Fruit fly (Drosophila melanogaster) whole organism, embryonic: ENCODE measurements around the gene PH4alphaNE2.
A peak's percentile ranks its signal among the peaks of the same experiment; 100 is the strongest.

Experiments used
- B-H1 ChIP-seq: fragments of 200-800 bp; sonication (Bioruptor generic); IDR thresholded peaks from 3 replicates; pipeline ENCODE4 v1.3.6; 2022; ENCODE audit warnings: missing biosample characterization, missing genetic modification characterization
- CG11093 ChIP-seq: fragments of 200-800 bp; sonication (Bioruptor generic); IDR thresholded peaks from 3 replicates; pipeline ENCODE4 v1.3.6; 2022; ENCODE audit warnings: missing biosample characterization, missing genetic modification characterization
- CG11504 ChIP-seq: fragments of 200-800 bp; sonication (Bioruptor generic); optimal IDR thresholded peaks from 3 replicates; lab custom pipeline; 2019; ENCODE audit warnings: missing biosample characterization, mild to moderate bottlenecking, missing genetic modification characterization, moderate library complexity
- CG11695 ChIP-seq: fragments of 200-800 bp; sonication (Bioruptor generic); IDR thresholded peaks from 3 replicates; pipeline ENCODE4 v1.3.6; 2022; ENCODE audit warnings: missing biosample characterization, missing genetic modification characterization
- CG11696 ChIP-seq: fragments of 200-800 bp; sonication (Bioruptor generic); IDR thresholded peaks from 2 replicates; pipeline ENCODE4 v1.3.6; 2022; ENCODE audit warnings: missing biosample characterization, missing genetic modification characterization
- CG12236 ChIP-seq: fragments of 200-800 bp; sonication (Bioruptor generic); optimal IDR thresholded peaks from 2 replicates; lab custom pipeline; 2016; ENCODE audit warnings: missing biosample characterization, missing genetic modification characterization
- CG13287 ChIP-seq: fragments of 200-800 bp; sonication (Bioruptor generic); IDR thresholded peaks from 2 replicates; pipeline ENCODE4 v1.3.6; 2022; ENCODE audit warnings: missing biosample characterization, missing genetic modification characterization; ENCODE audit not compliant: partially characterized antibody
- CG14441 ChIP-seq: fragments of 200-800 bp; sonication (Bioruptor generic); IDR thresholded peaks from 2 replicates; pipeline ENCODE4 v1.3.6; 2022; ENCODE audit warnings: missing biosample characterization, missing genetic modification characterization
- CG15601 ChIP-seq: fragments of 200-800 bp; sonication (Bioruptor generic); optimal IDR thresholded peaks from 3 replicates; lab custom pipeline; 2019; ENCODE audit warnings: missing biosample characterization, mild to moderate bottlenecking, missing genetic modification characterization, moderate library complexity
- CG16815 ChIP-seq: fragments of 200-800 bp; sonication (Bioruptor generic); optimal IDR thresholded peaks from 3 replicates; lab custom pipeline; 2017; ENCODE audit warnings: missing biosample characterization, mild to moderate bottlenecking, missing genetic modification characterization
- CG17359 ChIP-seq: fragments of 200-800 bp; sonication (Bioruptor generic); optimal IDR thresholded peaks from 3 replicates; lab custom pipeline; 2018; ENCODE audit warnings: missing biosample characterization, mild to moderate bottlenecking, missing genetic modification characterization, moderate library complexity
- CG17829 ChIP-seq: fragments of 200-800 bp; optimal IDR thresholded peaks from 2 replicates; lab custom pipeline; 2019; ENCODE audit warnings: missing biosample characterization, mild to moderate bottlenecking, missing genetic modification characterization, moderate library complexity
- CG1792 ChIP-seq: fragments of 200-800 bp; sonication (Bioruptor generic); optimal IDR thresholded peaks from 2 replicates; lab custom pipeline; 2016; ENCODE audit warnings: missing biosample characterization, missing genetic modification characterization
- CG2129 ChIP-seq: fragments of 200-800 bp; sonication (Bioruptor generic); IDR thresholded peaks from 2 replicates; pipeline ENCODE4 v1.3.6; 2022; ENCODE audit warnings: missing biosample characterization, missing genetic modification characterization; ENCODE audit not compliant: partially characterized antibody
- CG2202 ChIP-seq: fragments of 200-800 bp; sonication (Bioruptor generic); optimal IDR thresholded peaks from 2 replicates; lab custom pipeline; 2018; ENCODE audit warnings: missing biosample characterization, mild to moderate bottlenecking, missing genetic modification characterization
- CG32772 ChIP-seq: fragments of 200-800 bp; sonication (Bioruptor generic); IDR thresholded peaks from 2 replicates; pipeline ENCODE4 v1.3.6; 2022; ENCODE audit warnings: missing biosample characterization, missing genetic modification characterization
- CG34224 ChIP-seq: fragments of 200-800 bp; sonication (Bioruptor generic); IDR thresholded peaks from 3 replicates; pipeline ENCODE4 v1.3.6; 2022; ENCODE audit warnings: missing biosample characterization, missing genetic modification characterization; ENCODE audit not compliant: partially characterized antibody
- CG4404 ChIP-seq: fragments of 200-800 bp; sonication (Bioruptor generic); IDR thresholded peaks from 2 replicates; pipeline ENCODE4 v1.3.6; 2022; ENCODE audit warnings: missing biosample characterization, missing genetic modification characterization
- CG4707 ChIP-seq: fragments of 200-800 bp; sonication (Bioruptor generic); optimal IDR thresholded peaks from 2 replicates; lab custom pipeline; 2018; ENCODE audit warnings: missing biosample characterization, mild to moderate bottlenecking, missing genetic modification characterization, moderate library complexity
- CG6689 ChIP-seq: fragments of 200-800 bp; sonication (Bioruptor generic); IDR thresholded peaks from 2 replicates; pipeline ENCODE4 v1.3.6; 2022; ENCODE audit warnings: missing biosample characterization, missing genetic modification characterization
- CG6854 ChIP-seq: fragments of 200-800 bp; sonication (Bioruptor generic); optimal IDR thresholded peaks from 3 replicates; lab custom pipeline; 2017; ENCODE audit warnings: missing biosample characterization, mild to moderate bottlenecking, missing genetic modification characterization
- CrebB ChIP-seq: fragments of 200-800 bp; sonication (Bioruptor generic); optimal IDR thresholded peaks from 3 replicates; lab custom pipeline; 2018; ENCODE audit warnings: missing biosample characterization, mild to moderate bottlenecking, missing genetic modification characterization
- D ChIP-seq, 2 experiments: fragments of 200-800 bp in 1 of 2; fragments of >200 bp in 1 of 2; sonication (Bioruptor generic) in 1 of 2; optimal IDR thresholded peaks; 2 replicates in 1 of 2; 3 replicates in 1 of 2; lab custom pipeline; 2017; ENCODE audit warnings: mild to moderate bottlenecking in 1 of 2, missing biosample characterization in 1 of 2, missing genetic modification characterization in 1 of 2, missing genetic modification reagents in 1 of 2
- Dbx ChIP-seq: fragments of 200-800 bp; sonication (Bioruptor generic); IDR thresholded peaks from 3 replicates; pipeline ENCODE4 v1.3.6; 2022; ENCODE audit warnings: missing biosample characterization, missing genetic modification characterization
- Eip74EF ChIP-seq, 2 experiments: fragments of 200-800 bp in 1 of 2; fragments of >200 bp in 1 of 2; sonication (Bioruptor generic) in 1 of 2; optimal IDR thresholded peaks; 2 replicates each; lab custom pipeline; 2017 to 2019; ENCODE audit warnings: missing biosample characterization in 2 of 2, missing genetic modification characterization in 2 of 2, mild to moderate bottlenecking in 1 of 2, moderate library complexity in 1 of 2
- HHEX ChIP-seq: fragments of 200-800 bp; sonication (Bioruptor generic); optimal IDR thresholded peaks from 3 replicates; lab custom pipeline; 2017; ENCODE audit warnings: missing biosample characterization, mild to moderate bottlenecking, missing genetic modification characterization, missing genetic modification reagents
- Jarid2 ChIP-seq: fragments of 200-800 bp; sonication (Bioruptor generic); optimal IDR thresholded peaks from 3 replicates; lab custom pipeline; 2017; ENCODE audit warnings: mild to moderate bottlenecking, missing biosample characterization, missing genetic modification reagents, missing genetic modification characterization
- Lpt ChIP-seq: fragments of >200 bp; optimal IDR thresholded peaks from 2 replicates; lab custom pipeline; 2018; ENCODE audit warnings: missing biosample characterization, missing genetic modification characterization
- Mes4 ChIP-seq: fragments of 200-800 bp; sonication (Bioruptor generic); optimal IDR thresholded peaks from 2 replicates; lab custom pipeline; 2016; ENCODE audit warnings: missing biosample characterization, missing genetic modification characterization
- Nf-YA ChIP-seq: fragments of 200-800 bp; sonication (Bioruptor generic); IDR thresholded peaks from 2 replicates; pipeline ENCODE4 v1.3.6; 2022; ENCODE audit warnings: missing biosample characterization, missing genetic modification characterization
- Sox100B ChIP-seq: fragments of 200-800 bp; sonication (Bioruptor generic); optimal IDR thresholded peaks from 3 replicates; lab custom pipeline; 2018; ENCODE audit warnings: missing biosample characterization, mild to moderate bottlenecking, missing genetic modification characterization
- Spps ChIP-seq: fragments of 200-800 bp; sonication (Bioruptor generic); optimal IDR thresholded peaks from 2 replicates; lab custom pipeline; 2018; ENCODE audit warnings: missing biosample characterization, mild to moderate bottlenecking, missing genetic modification characterization
- Stat92E ChIP-seq, 3 experiments: fragments of >200 bp in 2 of 3; fragments of 200-800 bp in 1 of 3; sonication (Bioruptor generic) in 1 of 3; optimal IDR thresholded peaks; 2 replicates each; lab custom pipeline; 2017 to 2019; ENCODE audit warnings: missing biosample characterization in 3 of 3, missing genetic modification characterization in 3 of 3, mild to moderate bottlenecking in 1 of 3, moderate library complexity in 1 of 3
- bab2 ChIP-seq: fragments of 200-800 bp; sonication (Bioruptor generic); optimal IDR thresholded peaks from 2 replicates; lab custom pipeline; 2016; ENCODE audit warnings: missing biosample characterization, missing genetic modification characterization
- bsh ChIP-seq, 2 experiments: fragments of 200-800 bp; sonication (Bioruptor generic); optimal IDR thresholded peaks; 2 replicates each; lab custom pipeline; 2017 to 2018; ENCODE audit warnings: mild to moderate bottlenecking in 2 of 2, missing biosample characterization in 2 of 2, missing genetic modification characterization in 2 of 2, moderate library complexity in 1 of 2
- dimm ChIP-seq: fragments of 200-800 bp; sonication (Bioruptor generic); IDR thresholded peaks from 2 replicates; pipeline ENCODE4 v1.3.6; 2022; ENCODE audit warnings: missing biosample characterization, missing genetic modification characterization
- gem ChIP-seq: fragments of 200-800 bp; sonication (Bioruptor generic); optimal IDR thresholded peaks from 2 replicates; lab custom pipeline; 2019; ENCODE audit warnings: missing biosample characterization, mild to moderate bottlenecking, missing genetic modification characterization, moderate library complexity
- gsb-n ChIP-seq: fragments of 200-800 bp; sonication (Bioruptor generic); optimal IDR thresholded peaks from 3 replicates; lab custom pipeline; 2018; ENCODE audit warnings: missing biosample characterization, mild to moderate bottlenecking, missing genetic modification characterization
- hbn ChIP-seq: fragments of 200-800 bp; sonication (Bioruptor generic); IDR thresholded peaks from 2 replicates; pipeline ENCODE4 v1.3.6; 2022; ENCODE audit warnings: missing biosample characterization, missing genetic modification characterization; ENCODE audit not compliant: partially characterized antibody
- klu ChIP-seq: fragments of 200-800 bp; sonication (Bioruptor generic); IDR thresholded peaks from 2 replicates; pipeline ENCODE4 v1.3.6; 2022; ENCODE audit warnings: missing biosample characterization, missing genetic modification characterization
- nmo ChIP-seq: fragments of 200-800 bp; sonication (Bioruptor generic); optimal IDR thresholded peaks from 2 replicates; lab custom pipeline; 2018; ENCODE audit warnings: missing biosample characterization, mild to moderate bottlenecking, missing genetic modification characterization, moderate library complexity
- pan ChIP-seq, 4 experiments: fragments of >200 bp in 3 of 4; fragments of 200-800 bp in 1 of 4; sonication (Bioruptor generic) in 1 of 4; optimal IDR thresholded peaks in 3 of 4; IDR thresholded peaks in 1 of 4; 2 replicates each; pipeline versions ENCODE4 v1.3.6 to Lab custom; 2017 to 2022; ENCODE audit warnings: missing biosample characterization in 2 of 4, missing genetic modification characterization in 2 of 4, mixed read lengths in 1 of 4
- row ChIP-seq: fragments of 200-800 bp; sonication (Bioruptor generic); IDR thresholded peaks from 3 replicates; pipeline ENCODE4 v1.3.6; 2022; ENCODE audit warnings: missing biosample characterization, missing genetic modification characterization
- sima ChIP-seq: fragments of 200-800 bp; sonication (Bioruptor generic); optimal IDR thresholded peaks from 2 replicates; lab custom pipeline; 2016; ENCODE audit warnings: missing biosample characterization, missing genetic modification characterization
- slbo ChIP-seq: fragments of 200-800 bp; sonication (Bioruptor generic); IDR thresholded peaks from 2 replicates; pipeline ENCODE4 v1.3.6; 2022; ENCODE audit warnings: missing biosample characterization, missing genetic modification characterization

Gene PH4alphaNE2

DNA sequence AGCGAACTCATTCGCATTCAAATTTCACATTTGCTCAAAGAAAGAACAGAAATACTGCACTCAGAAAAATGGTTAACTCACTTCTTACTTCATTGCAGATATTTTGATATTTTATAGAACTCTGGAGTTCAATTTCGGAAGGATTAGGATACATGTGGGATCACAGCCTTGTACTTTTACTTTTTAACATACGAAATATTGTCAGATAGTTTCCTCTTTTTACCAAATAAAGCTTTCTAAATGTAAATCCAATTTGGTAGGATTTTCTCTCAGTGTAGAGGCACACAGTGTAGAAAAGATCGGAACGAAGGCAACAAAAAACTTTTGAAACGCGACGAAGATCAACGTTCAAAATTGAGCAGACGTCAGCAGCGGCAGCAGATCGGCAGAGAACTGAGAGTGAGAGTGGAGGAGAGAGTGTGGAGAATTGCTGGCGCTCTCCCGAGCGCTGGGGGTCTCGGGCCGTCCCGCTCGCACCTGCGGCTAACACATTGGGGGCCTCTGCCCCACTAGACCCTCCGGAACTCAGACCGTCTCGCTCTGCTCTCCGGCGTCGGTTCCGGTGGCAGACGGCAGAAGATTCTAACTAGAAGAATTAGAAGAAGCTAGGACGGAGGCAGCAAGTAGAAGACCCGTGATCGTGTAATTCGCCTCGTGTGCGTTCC, 20.1 kb upstream of the PH4alphaNE2 start, which contains the start of gene tmod (continued):
- TF ChIP-seq gsb-n (tag; lab: Kevin White, UChicago) (peak; percentile 45), CG11093 (GFP tag; lab: Robert Waterston, UW) (no peak), slbo (GFP tag; lab: Robert Waterston, UW) (no peak), Spps (tag; lab: Kevin White, UChicago) (peak; percentile 35)
- TF ChIP-seq, all 482 proteins: peak for 210

dm6 chr3R:30531129-30531708, 19.2 kb upstream of the PH4alphaNE2 start:
- TF ChIP-seq Dbx (GFP tag; lab: Robert Waterston, UW) (no peak), CG15601 (no peak), CG2129 (no peak), Lpt (GFP tag; lab: Kevin White, UChicago) (no peak), klu (GFP tag; lab: Robert Waterston, UW) (no peak), Nf-YA (GFP tag; lab: Robert Waterston, UW) (no peak), CG14441 (GFP tag; lab: Robert Waterston, UW) (0 out of 2 replicates have a peak, but pooled peaks have one; percentile 10), CG11695 (GFP tag; lab: Robert Waterston, UW) (0 out of 3 replicates have a peak, but pooled peaks have one; percentile 12), CG16815 (GFP tag; lab: Kevin White, UChicago) (no peak), CG4404 (no peak), Eip74EF (GFP tag; optimal IDR thresholded peaks at IDR 0.05; lab: Kevin White, UChicago) (no peak), CG17829 (tag; lab: Kevin White, UChicago) (peak; percentile 15), Sox100B (peak; percentile 20), hbn (no peak), CrebB (no peak), dimm (GFP tag; lab: Robert Waterston, UW) (no peak), CG6689 (GFP tag; lab: Robert Waterston, UW) (0 out of 2 replicates have a peak, but pooled peaks have one; percentile 14), CG4707 (GFP tag; lab: Kevin White, UChicago) (no peak), Jarid2 (no peak), pan (optimal IDR thresholded peaks at IDR 0.05; lab: Kevin White, UChicago) (no peak), pan (GFP tag; optimal IDR thresholded peaks at IDR 0.05 in 1 of 2, IDR thresholded peaks at IDR 0.05 in 1 of 2) (no peak), sima (GFP tag; lab: Kevin White, UChicago) (no peak), nmo (peak; percentile 32), Stat92E (GFP tag; optimal IDR thresholded peaks at IDR 0.05; lab: Kevin White, UChicago) (no peak), CG6854 (GFP tag; lab: Kevin White, UChicago) (no peak), D (optimal IDR thresholded peaks at IDR 0.05; lab: Kevin White, UChicago) (no peak), D (GFP tag; optimal IDR thresholded peaks at IDR 0.05; lab: Kevin White, UChicago) (peak; percentile 9), gem (tag; lab: Kevin White, UChicago) (peak; percentile 50), CG13287 (GFP tag; lab: Robert Waterston, UW) (no peak), bab2 (GFP tag; lab: Kevin White, UChicago) (no peak), CG34224 (GFP tag; lab: Robert Waterston, UW) (no peak), CG17359 (tag; lab: Kevin White, UChicago) (no peak), HHEX (GFP tag; lab: Kevin White, UChicago) (no peak), CG12236 (GFP tag; lab: Kevin White, UChicago) (no peak), row (peak; percentile 59), CG11504 (peak; percentile 39), B-H1 (GFP tag; lab: Robert Waterston, UW) (no peak), CG32772 (GFP tag; lab: Robert Waterston, UW) (no peak), bsh (GFP tag; optimal IDR thresholded peaks at IDR 0.05; lab: Kevin White, UChicago) (peak; percentile 3 to 28), CG2202 (no peak), Mes4 (GFP tag; lab: Kevin White, UChicago) (no peak), CG11696 (GFP tag; lab: Robert Waterston, UW) (no peak), CG1792 (GFP tag; lab: Kevin White, UChicago) (no peak)
